Fruit fly (Drosophila melanogaster) whole organism: Measurements from ENCODE around the gene CG6282.

Experiments used
- CG8478 ChIP-seq: fragments of >200 bp; optimal IDR thresholded peaks from 2 replicates; lab custom pipeline; 2018; ENCODE audit warnings: inconsistent platforms
- Dll ChIP-seq: fragments of >200 bp; optimal IDR thresholded peaks from 2 replicates; lab custom pipeline; 2017
- EcR ChIP-seq, 2 experiments: fragments of >200 bp; optimal IDR thresholded peaks; 2 replicates each; lab custom pipeline; 2017; ENCODE audit warnings: missing biosample characterization in 2 of 2, missing genetic modification characterization in 2 of 2, missing genetic modification reagents in 2 of 2

- no peak for TF ChIP-seq EcR (GFP tag; optimal IDR thresholded peaks at IDR 0.05; lab: Kevin White, UChicago)
- no peak for TF ChIP-seq CG8478 (lab: Kevin White, UChicago)
- no peak for TF ChIP-seq Dll (lab: Kevin White, UChicago)
Measured at dm6 chr3L:8659601-8660000, 55.1 kb downstream of the CG6282 start.
